Worm (Caenorhabditis elegans): ENCODE measurements around the gene gln-5.

gln-5 gene

DNA sequence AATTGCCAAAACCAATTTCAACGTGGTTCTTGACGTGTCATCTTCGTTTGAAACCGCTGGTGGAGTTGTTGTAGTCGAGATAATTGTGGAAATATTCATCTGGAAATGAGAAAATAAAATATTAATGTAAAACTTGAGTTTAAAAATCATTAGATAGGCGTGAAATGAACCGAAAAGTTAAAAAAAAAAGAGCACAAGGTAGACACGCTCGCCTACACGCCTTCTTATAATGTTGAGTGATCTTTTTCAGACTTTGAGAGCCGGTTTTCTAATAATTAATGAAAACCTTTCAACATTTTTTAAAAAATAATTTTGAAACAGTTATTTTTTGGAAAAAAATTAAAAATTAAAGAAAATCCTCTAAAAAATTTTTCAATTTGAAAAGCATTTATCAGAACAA is 42.5 kb downstream of the gln-5 start, which contains the start of gene npr-32:
npr-32 (minus strand) TSS at position 101 of the 400 bp plus-strand sequence.
- no peak for TF ChIP-seq ham-2 (GFP tag; optimal IDR thresholded peaks at IDR 0.05)
- TF ChIP-seq unc-62 (GFP tag; optimal IDR thresholded peaks at IDR 0.05) = no peak
- no peak for TF ChIP-seq unc-120 (tag; optimal IDR thresholded peaks at IDR 0.05; ENCODE audit: poor library complexity, severe bottlenecking)
- TF ChIP-seq ztf-11 (tag; optimal IDR thresholded peaks at IDR 0.05) = no peak
- no peak for TF ChIP-seq lin-13 (tag; optimal IDR thresholded peaks at IDR 0.05)
- no peak for TF ChIP-seq tbx-8 (GFP tag; optimal IDR thresholded peaks at IDR 0.05)
- no peak for TF ChIP-seq nhr-237 (tag; optimal IDR thresholded peaks at IDR 0.05)
- no peak for TF ChIP-seq lin-32 (GFP tag; optimal IDR thresholded peaks at IDR 0.05)
- TF ChIP-seq blmp-1 (tag; optimal IDR thresholded peaks at IDR 0.05) = no peak
- no peak for TF ChIP-seq ces-1 (GFP tag; optimal IDR thresholded peaks at IDR 0.05)
- no peak for TF ChIP-seq ceh-83 (GFP tag; optimal IDR thresholded peaks at IDR 0.05)
- no peak for TF ChIP-seq pha-4 (tag; optimal IDR thresholded peaks at IDR 0.05)
- TF ChIP-seq nhr-76 (tag; optimal IDR thresholded peaks at IDR 0.05) = no peak
- no peak for TF ChIP-seq lsy-2 (tag; optimal IDR thresholded peaks at IDR 0.05)
- no peak for TF ChIP-seq zip-8 (tag; optimal IDR thresholded peaks at IDR 0.05)
- TF ChIP-seq unc-39 (tag; optimal IDR thresholded peaks at IDR 0.05) = no peak
- TF ChIP-seq flh-1 (GFP tag; optimal IDR thresholded peaks at IDR 0.05) = no peak
- TF ChIP-seq ceh-39 (tag; optimal IDR thresholded peaks at IDR 0.05) = no peak

- TF ChIP-seq lin-13 (tag; optimal IDR thresholded peaks at IDR 0.05) (no peak), cnd-1 (tag; optimal IDR thresholded peaks at IDR 0.05) (no peak), zip-8 (tag; optimal IDR thresholded peaks at IDR 0.05) (no peak), ceh-39 (tag; optimal IDR thresholded peaks at IDR 0.05) (no peak), mls-2 (tag; optimal IDR thresholded peaks at IDR 0.05) (no peak), ham-2 (GFP tag; optimal IDR thresholded peaks at IDR 0.05) (no peak), nhr-12 (tag; optimal IDR thresholded peaks at IDR 0.05) (no peak), M03D4.4 (tag; optimal IDR thresholded peaks at IDR 0.05) (no peak), ztf-11 (tag; optimal IDR thresholded peaks at IDR 0.05) (no peak), sem-2 (GFP tag; optimal IDR thresholded peaks at IDR 0.05) (no peak), elt-3 (tag; optimal IDR thresholded peaks at IDR 0.05) (no peak), lsy-2 (tag; optimal IDR thresholded peaks at IDR 0.05) (no peak), ces-1 (GFP tag; optimal IDR thresholded peaks at IDR 0.05) (no peak), flh-1 (GFP tag; optimal IDR thresholded peaks at IDR 0.05) (no peak), drap-1 (GFP tag; optimal IDR thresholded peaks at IDR 0.05) (no peak), unc-62 (GFP tag; optimal IDR thresholded peaks at IDR 0.05) (no peak), hlh-1 (tag; optimal IDR thresholded peaks at IDR 0.05) (no peak)
Observed at ce11 chrIV:17223474-17223873, 50.0 kb downstream of the gln-5 start, which contains the start of gene Y116A8B.4. Gene Y116A8B.4, plus strand, starts transcription at chrIV:17223774.

Measured in whole organism, mixed stage, embryonic.